Worm (Caenorhabditis elegans): ENCODE data around the gene C50F4.6.

ce11 chrV:9527984-9528383 lies 17.9 kb upstream of the C50F4.6 start:
- no peak for TF ChIP-seq ama-1 (optimal IDR thresholded peaks at IDR 0.05)
- TF ChIP-seq ama-1 (GFP tag; optimal IDR thresholded peaks at IDR 0.05), result no peak
- no peak for TF ChIP-seq F49E8.2 (tag; optimal IDR thresholded peaks at IDR 0.05; ENCODE audit: insufficient read depth)
- TF ChIP-seq ekl-4 (GFP tag; IDR thresholded peaks at IDR 0.05), result no peak
- no peak for TF ChIP-seq snpc-4 (GFP tag; optimal IDR thresholded peaks at IDR 0.05)
- no peak for TF ChIP-seq snpc-4 (tag; optimal IDR thresholded peaks at IDR 0.05)
- TF ChIP-seq unc-62 (GFP tag; optimal IDR thresholded peaks at IDR 0.05), result no peak

All from whole organism, young adult.